Fruit fly (Drosophila melanogaster): Measurements from ENCODE around the gene Npc2b.

- TF ChIP-seq Sin3A (optimal IDR thresholded peaks at IDR 0.05) = no peak
- no peak for TF ChIP-seq h (optimal IDR thresholded peaks at IDR 0.05)
- TF ChIP-seq psq (optimal IDR thresholded peaks at IDR 0.05) = no peak
- TF ChIP-seq insv (optimal IDR thresholded peaks at IDR 0.05) = no peak
- TF ChIP-seq Myc (optimal IDR thresholded peaks at IDR 0.05) = no peak
Measured at dm6 chr3R:14108158-14108921, 19.0 kb downstream of the Npc2b start, which contains the start of gene CG12402.
